Comparison of ENCODE assay signal across 1 fruit fly cellular context in genomic region chr3L:16011319-16012210, dm6.
TF ChIP-seq lines count a peak whose summit lies in the region.

TSS of gene mib1 (minus strand) at chr3L:16011812.

TF ChIP-seq in whole organism, embryonic, 481 proteins besides CTCF, POLR2A, EP300 and RAD21 (continued from another document and continues in another):
- no peak for TF ChIP-seq D19A (tag; optimal IDR thresholded peaks at IDR 0.05; lab: Kevin White, UChicago)
- TF ChIP-seq Oli (tag; optimal IDR thresholded peaks at IDR 0.05; lab: Kevin White, UChicago), result no peak
- no peak for TF ChIP-seq CG18262 (tag; optimal IDR thresholded peaks at IDR 0.05; lab: Kevin White, UChicago)
- no peak for TF ChIP-seq Atf-2 (GFP tag; optimal IDR thresholded peaks at IDR 0.05; lab: Kevin White, UChicago)
- TF ChIP-seq Camta (GFP tag; optimal IDR thresholded peaks at IDR 0.05; lab: Kevin White, UChicago), result no peak
- TF ChIP-seq E2f2 (GFP tag; IDR thresholded peaks at IDR 0.05; lab: Robert Waterston, UW), result peak; percentile 23; the same call in 1 of the 2 replicates
- TF ChIP-seq CG13296 (GFP tag; optimal IDR thresholded peaks at IDR 0.05; lab: Kevin White, UChicago), result peak; percentile 45
- peak; percentile 39 for TF ChIP-seq CoRest (tag; optimal IDR thresholded peaks at IDR 0.05; lab: Kevin White, UChicago)
- peak; percentile 81 for TF ChIP-seq HLHmδ (GFP tag; optimal IDR thresholded peaks at IDR 0.05; lab: Kevin White, UChicago)
- no peak for TF ChIP-seq ERR (GFP tag; optimal IDR thresholded peaks at IDR 0.05; lab: Kevin White, UChicago)
- no peak for TF ChIP-seq CG10321 (GFP tag; IDR thresholded peaks at IDR 0.05; lab: Robert Waterston, UW)
- no peak for TF ChIP-seq CG15696 (tag; optimal IDR thresholded peaks at IDR 0.05; lab: Kevin White, UChicago)
- peak; percentile 45 for TF ChIP-seq mirr (GFP tag; optimal IDR thresholded peaks at IDR 0.05; lab: Kevin White, UChicago)
- no peak for TF ChIP-seq slp2 (GFP tag; optimal IDR thresholded peaks at IDR 0.05; lab: Kevin White, UChicago)
- no peak for TF ChIP-seq jing (GFP tag; optimal IDR thresholded peaks at IDR 0.05; lab: Kevin White, UChicago)
- no peak for TF ChIP-seq br (optimal IDR thresholded peaks at IDR 0.05; lab: Kevin White, UChicago)
- no peak for TF ChIP-seq CG12236 (GFP tag; optimal IDR thresholded peaks at IDR 0.05; lab: Kevin White, UChicago)
- TF ChIP-seq az2 (GFP tag; optimal IDR thresholded peaks at IDR 0.05; lab: Kevin White, UChicago), result peak; percentile 15
- TF ChIP-seq lmd (GFP tag; IDR thresholded peaks at IDR 0.05; lab: Robert Waterston, UW), result peak; percentile 39; the same call in 1 of the 2 replicates
- TF ChIP-seq row (GFP tag; IDR thresholded peaks at IDR 0.05; lab: Robert Waterston, UW), result peak; percentile 90
- no peak for TF ChIP-seq H2.0 (GFP tag; IDR thresholded peaks at IDR 0.05; lab: Robert Waterston, UW)
- TF ChIP-seq CG31441 (GFP tag; IDR thresholded peaks at IDR 0.05; lab: Robert Waterston, UW), result peak; percentile 23; the same call in 1 of the 2 replicates
- TF ChIP-seq CG2129 (GFP tag; IDR thresholded peaks at IDR 0.05; lab: Robert Waterston, UW; ENCODE audit: partially characterized antibody), result peak; percentile 63
- TF ChIP-seq CG6813 (GFP tag; optimal IDR thresholded peaks at IDR 0.05; lab: Kevin White, UChicago), result no peak
- no peak for TF ChIP-seq CG3726 (GFP tag; IDR thresholded peaks at IDR 0.05; lab: Robert Waterston, UW)
- TF ChIP-seq wek (GFP tag; optimal IDR thresholded peaks at IDR 0.05; lab: Kevin White, UChicago), result no peak
- no peak for TF ChIP-seq jumu (GFP tag; optimal IDR thresholded peaks at IDR 0.05; lab: Kevin White, UChicago)
- no peak for TF ChIP-seq Mes4 (GFP tag; optimal IDR thresholded peaks at IDR 0.05; lab: Kevin White, UChicago)
- TF ChIP-seq CG7357 (GFP tag; IDR thresholded peaks at IDR 0.05; lab: Robert Waterston, UW), result no peak
- TF ChIP-seq CG30020 (tag; optimal IDR thresholded peaks at IDR 0.05; lab: Kevin White, UChicago), result peak; percentile 38
- TF ChIP-seq hb (GFP tag; IDR thresholded peaks at IDR 0.05; lab: Robert Waterston, UW; ENCODE audit: partially characterized antibody), result peak; percentile 84
- TF ChIP-seq NK7.1 (GFP tag; optimal IDR thresholded peaks at IDR 0.05; lab: Kevin White, UChicago), result no peak
- no peak for TF ChIP-seq btn (GFP tag; optimal IDR thresholded peaks at IDR 0.05; lab: Kevin White, UChicago)
- no peak for TF ChIP-seq corto (GFP tag; optimal IDR thresholded peaks at IDR 0.05; lab: Kevin White, UChicago)
- no peak for TF ChIP-seq Doc2 (GFP tag; IDR thresholded peaks at IDR 0.05; lab: Robert Waterston, UW)
- TF ChIP-seq gce (GFP tag; IDR thresholded peaks at IDR 0.05; lab: Robert Waterston, UW), result 0 out of 3 replicates have a peak, but pooled peaks have one; percentile 8
- TF ChIP-seq CG1529 (GFP tag; optimal IDR thresholded peaks at IDR 0.05; lab: Kevin White, UChicago), result no peak
- TF ChIP-seq disco-r (GFP tag; optimal IDR thresholded peaks at IDR 0.05; lab: Kevin White, UChicago), result peak; percentile 12
- TF ChIP-seq cwo (GFP tag; optimal IDR thresholded peaks at IDR 0.05; lab: Kevin White, UChicago), result peak; percentile 3
- no peak for TF ChIP-seq ttk (GFP tag; IDR thresholded peaks at IDR 0.05; lab: Robert Waterston, UW)
- TF ChIP-seq Pdp1 (GFP tag; optimal IDR thresholded peaks at IDR 0.05; lab: Kevin White, UChicago), result peak in 1 of 2 experiments; percentile 76
- peak; percentile 53 for TF ChIP-seq Nf-YC (tag; optimal IDR thresholded peaks at IDR 0.05; lab: Kevin White, UChicago)
- TF ChIP-seq CG10267 (tag; optimal IDR thresholded peaks at IDR 0.05; lab: Kevin White, UChicago), result peak; percentile 79
- TF ChIP-seq CG1024 (GFP tag; IDR thresholded peaks at IDR 0.05; lab: Robert Waterston, UW), result no peak
- TF ChIP-seq cato (GFP tag; optimal IDR thresholded peaks at IDR 0.05; lab: Kevin White, UChicago; ENCODE audit: borderline replicate concordance), result no peak
- no peak for TF ChIP-seq CG2199 (GFP tag; IDR thresholded peaks at IDR 0.05; lab: Robert Waterston, UW)
- TF ChIP-seq CG17328 (GFP tag; IDR thresholded peaks at IDR 0.05; lab: Robert Waterston, UW), result peak; percentile 56
- TF ChIP-seq wor (GFP tag; IDR thresholded peaks at IDR 0.05; lab: Robert Waterston, UW), result no peak
- no peak for TF ChIP-seq CG8281 (tag; optimal IDR thresholded peaks at IDR 0.05; lab: Kevin White, UChicago)
- TF ChIP-seq CG7786 (GFP tag; optimal IDR thresholded peaks at IDR 0.05; lab: Kevin White, UChicago), result peak; percentile 26
- TF ChIP-seq C15 (GFP tag; IDR thresholded peaks at IDR 0.05; lab: Robert Waterston, UW), result no peak
- no peak; the same call in 1 of the 2 replicates for TF ChIP-seq Nf-YA (GFP tag; IDR thresholded peaks at IDR 0.05; lab: Robert Waterston, UW)
- TF ChIP-seq CG10366 (GFP tag; IDR thresholded peaks at IDR 0.05; lab: Robert Waterston, UW), result no peak
- TF ChIP-seq CG8944 (GFP tag; optimal IDR thresholded peaks at IDR 0.05; lab: Kevin White, UChicago), result no peak
- TF ChIP-seq org-1 (GFP tag; optimal IDR thresholded peaks at IDR 0.05; lab: Kevin White, UChicago), result no peak
- TF ChIP-seq dmrt99B (tag; optimal IDR thresholded peaks at IDR 0.05; lab: Kevin White, UChicago), result peak; percentile 37
- no peak for TF ChIP-seq CG4404 (GFP tag; IDR thresholded peaks at IDR 0.05; lab: Robert Waterston, UW)
- no peak for TF ChIP-seq da (GFP tag; optimal IDR thresholded peaks at IDR 0.05; lab: Kevin White, UChicago)
- TF ChIP-seq CG17612 (GFP tag; IDR thresholded peaks at IDR 0.05; lab: Robert Waterston, UW), result no peak
- TF ChIP-seq tx (GFP tag; optimal IDR thresholded peaks at IDR 0.05; lab: Kevin White, UChicago), result no peak
- TF ChIP-seq amos (GFP tag; IDR thresholded peaks at IDR 0.05; lab: Robert Waterston, UW; ENCODE audit: partially characterized antibody), result peak; percentile 93
- peak; percentile 44; the same call in 1 of the 2 replicates for TF ChIP-seq vvl (GFP tag; IDR thresholded peaks at IDR 0.05; lab: Robert Waterston, UW)
- TF ChIP-seq cad (GFP tag; optimal IDR thresholded peaks at IDR 0.05; lab: Kevin White, UChicago), result peak; percentile 69
- TF ChIP-seq CG14050 (GFP tag; IDR thresholded peaks at IDR 0.05; lab: Robert Waterston, UW), result no peak
- no peak for TF ChIP-seq CG1602 (GFP tag; optimal IDR thresholded peaks at IDR 0.05; lab: Kevin White, UChicago)
- TF ChIP-seq Hr3 (GFP tag; optimal IDR thresholded peaks at IDR 0.05; lab: Kevin White, UChicago), result no peak
- TF ChIP-seq CG9876 (GFP tag; optimal IDR thresholded peaks at IDR 0.05; lab: Kevin White, UChicago), result no peak
- peak; percentile 15 for TF ChIP-seq CG4328 (GFP tag; optimal IDR thresholded peaks at IDR 0.05; lab: Kevin White, UChicago)
- TF ChIP-seq aop (GFP tag; IDR thresholded peaks at IDR 0.05; lab: Robert Waterston, UW), result no peak
- no peak for TF ChIP-seq cas (GFP tag; IDR thresholded peaks at IDR 0.05; lab: Robert Waterston, UW)
- peak; percentile 29 for TF ChIP-seq CG34376 (GFP tag; optimal IDR thresholded peaks at IDR 0.05; lab: Kevin White, UChicago)
- no peak for TF ChIP-seq fd96Cb (tag; optimal IDR thresholded peaks at IDR 0.05; lab: Kevin White, UChicago)
- peak; percentile 34 for TF ChIP-seq CG8290 (GFP tag; optimal IDR thresholded peaks at IDR 0.05; lab: Kevin White, UChicago)
- peak in 1 of 2 experiments; percentile 92 for TF ChIP-seq CG8290 (tag; optimal IDR thresholded peaks at IDR 0.05; lab: Kevin White, UChicago)
- peak; percentile 65; the same call in 1 of the 2 replicates for TF ChIP-seq sob (GFP tag; IDR thresholded peaks at IDR 0.05; lab: Robert Waterston, UW)
- TF ChIP-seq CG4617 (GFP tag; optimal IDR thresholded peaks at IDR 0.05; lab: Kevin White, UChicago; ENCODE audit: borderline replicate concordance), result peak; percentile 75
- no peak for TF ChIP-seq danr (GFP tag; IDR thresholded peaks at IDR 0.05; lab: Robert Waterston, UW)
- no peak for TF ChIP-seq CG11247 (GFP tag; IDR thresholded peaks at IDR 0.05; lab: Robert Waterston, UW)
- TF ChIP-seq CG7556 (GFP tag; optimal IDR thresholded peaks at IDR 0.05; lab: Kevin White, UChicago), result peak; percentile 22
- TF ChIP-seq CkIIα-i1 (GFP tag; IDR thresholded peaks at IDR 0.05; lab: Robert Waterston, UW), result no peak
- no peak for TF ChIP-seq Vsx1 (GFP tag; optimal IDR thresholded peaks at IDR 0.05; lab: Kevin White, UChicago)
- no peak for TF ChIP-seq NC2β (GFP tag; optimal IDR thresholded peaks at IDR 0.05; lab: Kevin White, UChicago)
- peak; percentile 75 for TF ChIP-seq NFAT (GFP tag; IDR thresholded peaks at IDR 0.05; lab: Robert Waterston, UW)
- TF ChIP-seq caup (GFP tag; optimal IDR thresholded peaks at IDR 0.05; lab: Kevin White, UChicago; ENCODE audit: severe bottlenecking), result peak; percentile 33
- no peak for TF ChIP-seq CG12942 (GFP tag; optimal IDR thresholded peaks at IDR 0.05; lab: Kevin White, UChicago)
- TF ChIP-seq PHDP (tag; optimal IDR thresholded peaks at IDR 0.05; lab: Kevin White, UChicago), result peak; percentile 40
- peak; percentile 82 for TF ChIP-seq unc-4 (GFP tag; IDR thresholded peaks at IDR 0.05; lab: Robert Waterston, UW; ENCODE audit: partially characterized antibody)
- TF ChIP-seq CG8924 (tag; optimal IDR thresholded peaks at IDR 0.05; lab: Kevin White, UChicago), result peak; percentile 42
- no peak for TF ChIP-seq yki (optimal IDR thresholded peaks at IDR 0.05; lab: Kevin White, UChicago)
- TF ChIP-seq Fer3 (tag; optimal IDR thresholded peaks at IDR 0.05; lab: Kevin White, UChicago), result no peak
- TF ChIP-seq odd (GFP tag; optimal IDR thresholded peaks at IDR 0.05; lab: Kevin White, UChicago), result peak; percentile 10
- TF ChIP-seq CG4282 (GFP tag; optimal IDR thresholded peaks at IDR 0.05; lab: Kevin White, UChicago), result peak; percentile 6
- no peak for TF ChIP-seq CG11560 (tag; IDR thresholded peaks at IDR 0.05; lab: Robert Waterston, UW)
- no peak for TF ChIP-seq CG6654 (GFP tag; optimal IDR thresholded peaks at IDR 0.05; lab: Kevin White, UChicago)
- TF ChIP-seq bab2 (GFP tag; optimal IDR thresholded peaks at IDR 0.05; lab: Kevin White, UChicago), result no peak
- peak; percentile 99 for TF ChIP-seq Lhr (GFP tag; optimal IDR thresholded peaks at IDR 0.05; lab: Kevin White, UChicago)
- peak; percentile 60 for TF ChIP-seq CG31365 (tag; optimal IDR thresholded peaks at IDR 0.05; lab: Kevin White, UChicago)
- peak; percentile 21 for TF ChIP-seq Xbp1 (GFP tag; optimal IDR thresholded peaks at IDR 0.05; lab: Kevin White, UChicago)
- peak; percentile 86 for TF ChIP-seq CG33213 (GFP tag; optimal IDR thresholded peaks at IDR 0.05; lab: Kevin White, UChicago)
- TF ChIP-seq en (GFP tag; optimal IDR thresholded peaks at IDR 0.05; lab: Kevin White, UChicago), result no peak
- no peak for TF ChIP-seq CG14667 (GFP tag; IDR thresholded peaks at IDR 0.05; lab: Robert Waterston, UW)
- no peak for TF ChIP-seq croc (GFP tag; conservative IDR thresholded peaks at IDR 0.05; lab: Robert Waterston, UW)
- no peak for TF ChIP-seq tio (GFP tag; optimal IDR thresholded peaks at IDR 0.05; lab: Kevin White, UChicago)
- TF ChIP-seq mld (GFP tag; IDR thresholded peaks at IDR 0.05; lab: Robert Waterston, UW; ENCODE audit: partially characterized antibody), result peak; percentile 80; the same call in 2 of the 3 replicates
- TF ChIP-seq CG12744 (GFP tag; optimal IDR thresholded peaks at IDR 0.05; lab: Kevin White, UChicago), result no peak
- TF ChIP-seq Doc3 (GFP tag; IDR thresholded peaks at IDR 0.05; lab: Robert Waterston, UW; ENCODE audit: partially characterized antibody), result peak; percentile 72
- TF ChIP-seq ab (GFP tag; optimal IDR thresholded peaks at IDR 0.05; lab: Kevin White, UChicago), result no peak
- TF ChIP-seq CG4360 (GFP tag; IDR thresholded peaks at IDR 0.05; lab: Robert Waterston, UW), result 0 out of 2 replicates have a peak, but pooled peaks have one; percentile 30
- TF ChIP-seq CG2875 (GFP tag; optimal IDR thresholded peaks at IDR 0.05; lab: Kevin White, UChicago), result no peak
- peak; percentile 38 for TF ChIP-seq pho (GFP tag; optimal IDR thresholded peaks at IDR 0.05; lab: Kevin White, UChicago)
- peak; percentile 89 for TF ChIP-seq CG3847 (GFP tag; IDR thresholded peaks at IDR 0.05; lab: Robert Waterston, UW)
- no peak; the same call in 2 of the 3 replicates for TF ChIP-seq CG11695 (GFP tag; IDR thresholded peaks at IDR 0.05; lab: Robert Waterston, UW)
- no peak for TF ChIP-seq sim (GFP tag; IDR thresholded peaks at IDR 0.05; lab: Robert Waterston, UW)
- no peak for TF ChIP-seq prd (optimal IDR thresholded peaks at IDR 0.05; lab: Kevin White, UChicago)
- TF ChIP-seq prd (GFP tag; IDR thresholded peaks at IDR 0.05; lab: Robert Waterston, UW), result 0 out of 3 replicates have a peak, but pooled peaks have one; percentile 33
- peak; percentile 64 for TF ChIP-seq Fer1 (GFP tag; optimal IDR thresholded peaks at IDR 0.05; lab: Kevin White, UChicago)
- peak; percentile 76 for TF ChIP-seq nom (GFP tag; optimal IDR thresholded peaks at IDR 0.05; lab: Kevin White, UChicago)
- TF ChIP-seq sd (tag; optimal IDR thresholded peaks at IDR 0.05; lab: Kevin White, UChicago), result peak; percentile 99
- TF ChIP-seq luna (GFP tag; optimal IDR thresholded peaks at IDR 0.05; lab: Kevin White, UChicago), result no peak
- no peak for TF ChIP-seq Oaz (GFP tag; IDR thresholded peaks at IDR 0.05; lab: Robert Waterston, UW)
- peak; percentile 84 for TF ChIP-seq Dll (GFP tag; IDR thresholded peaks at IDR 0.05; lab: Robert Waterston, UW; ENCODE audit: partially characterized antibody)
- peak; percentile 59 for TF ChIP-seq grau (tag; optimal IDR thresholded peaks at IDR 0.05; lab: Kevin White, UChicago)
- no peak for TF ChIP-seq CG31224 (GFP tag; IDR thresholded peaks at IDR 0.05; lab: Robert Waterston, UW)
- TF ChIP-seq Tbp (GFP tag; optimal IDR thresholded peaks at IDR 0.05; lab: Kevin White, UChicago), result no peak
- TF ChIP-seq CG4707 (GFP tag; optimal IDR thresholded peaks at IDR 0.05; lab: Kevin White, UChicago), result peak; percentile 99
- TF ChIP-seq Dip2 (GFP tag; IDR thresholded peaks at IDR 0.05; lab: Robert Waterston, UW), result no peak
- no peak for TF ChIP-seq CG17802 (tag; optimal IDR thresholded peaks at IDR 0.05; lab: Kevin White, UChicago)
- TF ChIP-seq Sox102F (GFP tag; optimal IDR thresholded peaks at IDR 0.05; lab: Kevin White, UChicago), result no peak
- TF ChIP-seq Mrtf (GFP tag; IDR thresholded peaks at IDR 0.05; lab: Robert Waterston, UW), result no peak
- peak; percentile 37; the same call in 1 of the 2 replicates for TF ChIP-seq onecut (GFP tag; IDR thresholded peaks at IDR 0.05; lab: Robert Waterston, UW)
- TF ChIP-seq vnd (GFP tag; IDR thresholded peaks at IDR 0.05; lab: Robert Waterston, UW; ENCODE audit: partially characterized antibody), result peak; percentile 82
- TF ChIP-seq pb (GFP tag; optimal IDR thresholded peaks at IDR 0.05; lab: Kevin White, UChicago), result no peak
- TF ChIP-seq CG16815 (GFP tag; optimal IDR thresholded peaks at IDR 0.05; lab: Kevin White, UChicago), result no peak
- TF ChIP-seq CG13424 (tag; optimal IDR thresholded peaks at IDR 0.05; lab: Kevin White, UChicago), result peak; percentile 41
